Fruit fly (Drosophila melanogaster) whole organism, pupa: Measurements from ENCODE around the gene CG4998.

Experiments
- CG10348 ChIP-seq: fragments of 200-800 bp; sonication (Bioruptor generic); IDR thresholded peaks from 2 replicates; pipeline ENCODE4 v1.3.6; 2022; ENCODE audit warnings: missing biosample characterization, missing genetic modification characterization
- CG12605 ChIP-seq: fragments of 200-800 bp; sonication (Bioruptor generic); IDR thresholded peaks from 2 replicates; pipeline ENCODE4 v1.3.6; 2022; ENCODE audit warnings: missing biosample characterization, missing genetic modification characterization
- CG13204 ChIP-seq: fragments of 200-800 bp; sonication (Bioruptor generic); optimal IDR thresholded peaks from 2 replicates; lab custom pipeline; 2018; ENCODE audit warnings: missing biosample characterization, mild to moderate bottlenecking, missing genetic modification characterization, moderate library complexity
- CG14655 ChIP-seq: fragments of 200-800 bp; sonication (Bioruptor generic); optimal IDR thresholded peaks from 3 replicates; lab custom pipeline; 2017; ENCODE audit warnings: mild to moderate bottlenecking, missing biosample characterization, missing genetic modification reagents, missing genetic modification characterization
- CG15710 ChIP-seq: fragments of 200-800 bp; sonication (Bioruptor generic); optimal IDR thresholded peaks from 2 replicates; lab custom pipeline; 2018; ENCODE audit warnings: missing biosample characterization, mild to moderate bottlenecking, missing genetic modification characterization, moderate library complexity
- CG17806 ChIP-seq: fragments of 200-800 bp; sonication (Bioruptor generic); optimal IDR thresholded peaks from 2 replicates; lab custom pipeline; 2018; ENCODE audit warnings: missing biosample characterization, mild to moderate bottlenecking, missing genetic modification characterization, moderate library complexity
- CG32121 ChIP-seq: fragments of 200-800 bp; sonication (Bioruptor generic); IDR thresholded peaks from 2 replicates; pipeline ENCODE4 v1.3.6; 2022; ENCODE audit warnings: missing biosample characterization, missing genetic modification characterization
- CG34367 ChIP-seq: fragments of 200-800 bp; sonication (Bioruptor generic); optimal IDR thresholded peaks from 2 replicates; lab custom pipeline; 2018; ENCODE audit warnings: missing biosample characterization, mild to moderate bottlenecking, missing genetic modification characterization
- CG4496 ChIP-seq: fragments of 200-800 bp; sonication (Bioruptor generic); IDR thresholded peaks from 3 replicates; pipeline ENCODE4 v1.3.6; 2022; ENCODE audit warnings: missing biosample characterization, missing genetic modification characterization
- CG8159 ChIP-seq: fragments of 200-800 bp; sonication (Bioruptor generic); optimal IDR thresholded peaks from 3 replicates; lab custom pipeline; 2018; ENCODE audit warnings: missing biosample characterization, mild to moderate bottlenecking, missing genetic modification characterization, moderate library complexity
- CG8301 ChIP-seq: fragments of 200-800 bp; sonication (Bioruptor generic); optimal IDR thresholded peaks from 2 replicates; lab custom pipeline; 2018; ENCODE audit warnings: missing biosample characterization, mild to moderate bottlenecking, missing genetic modification characterization
- CG9948 ChIP-seq: fragments of 200-800 bp; sonication (Bioruptor generic); optimal IDR thresholded peaks from 2 replicates; lab custom pipeline; 2018; ENCODE audit warnings: missing biosample characterization, mild to moderate bottlenecking, missing genetic modification characterization, moderate library complexity
- D1 ChIP-seq: fragments of 200-800 bp; sonication (Bioruptor generic); optimal IDR thresholded peaks from 2 replicates; lab custom pipeline; 2018; ENCODE audit warnings: missing biosample characterization, mild to moderate bottlenecking, missing genetic modification characterization, moderate library complexity
- EcR ChIP-seq: fragments of 200-800 bp; sonication (Bioruptor generic); optimal IDR thresholded peaks from 3 replicates; lab custom pipeline; 2019; ENCODE audit warnings: missing biosample characterization, missing genetic modification characterization, mild to moderate bottlenecking, moderate library complexity, missing genetic modification reagents
- Ets98B ChIP-seq: fragments of 200-800 bp; sonication (Bioruptor generic); IDR thresholded peaks from 2 replicates; pipeline ENCODE4 v1.3.6; 2022; ENCODE audit warnings: missing biosample characterization, missing genetic modification characterization
- Pif1A ChIP-seq: fragments of 200-800 bp; sonication (Bioruptor generic); optimal IDR thresholded peaks from 3 replicates; lab custom pipeline; 2016; ENCODE audit warnings: missing biosample characterization, missing genetic modification characterization
- Pif1B ChIP-seq: fragments of 200-800 bp; sonication (Bioruptor generic); optimal IDR thresholded peaks from 3 replicates; lab custom pipeline; 2016; ENCODE audit warnings: missing biosample characterization, missing genetic modification characterization
- Snoo ChIP-seq: fragments of 200-800 bp; sonication (Bioruptor generic); optimal IDR thresholded peaks from 3 replicates; lab custom pipeline; 2017; ENCODE audit warnings: missing biosample characterization, mild to moderate bottlenecking, missing genetic modification characterization, inconsistent platforms
- fd96Ca ChIP-seq: fragments of 200-800 bp; sonication (Bioruptor generic); IDR thresholded peaks from 3 replicates; pipeline ENCODE4 v1.3.6; 2022; ENCODE audit warnings: missing biosample characterization, missing genetic modification characterization
- gl ChIP-seq: fragments of 200-800 bp; sonication (Bioruptor generic); optimal IDR thresholded peaks from 2 replicates; lab custom pipeline; 2018; ENCODE audit warnings: missing biosample characterization, mild to moderate bottlenecking, missing genetic modification characterization
- rn ChIP-seq: fragments of 200-800 bp; sonication (Bioruptor generic); IDR thresholded peaks from 2 replicates; pipeline ENCODE4 v1.3.6; 2022; ENCODE audit warnings: missing biosample characterization, missing genetic modification characterization

Gene CG4998

dm6 chr3L:16338703-16339102 is at the start of gene CG4998:
Gene CG4998, plus strand, starts transcription at chr3L:16339003.
- no peak for TF ChIP-seq Pif1A (GFP tag; lab: Kevin White, UChicago)
- no peak for TF ChIP-seq CG8159 (tag; lab: Kevin White, UChicago)
- TF ChIP-seq CG17806 (tag; lab: Kevin White, UChicago): no peak
- no peak for TF ChIP-seq CG4496
- TF ChIP-seq Snoo (tag; lab: Kevin White, UChicago): no peak
- TF ChIP-seq gl (tag; lab: Kevin White, UChicago): no peak
- TF ChIP-seq fd96Ca (GFP tag; lab: Robert Waterston, UW): no peak
- no peak for TF ChIP-seq CG9948
- no peak for TF ChIP-seq Pif1B (GFP tag; lab: Kevin White, UChicago)
- no peak for TF ChIP-seq rn (GFP tag; lab: Robert Waterston, UW)
- no peak for TF ChIP-seq CG10348 (GFP tag; lab: Robert Waterston, UW)
- no peak for TF ChIP-seq CG32121 (GFP tag; lab: Robert Waterston, UW)

dm6 chr3L:16289067-16289466 is 49.7 kb upstream of the CG4998 start:
- TF ChIP-seq CG17806 (tag; lab: Kevin White, UChicago) (peak; percentile 22), CG10348 (GFP tag; lab: Robert Waterston, UW) (no peak), rn (GFP tag; lab: Robert Waterston, UW) (no peak), CG4496 (no peak), CG13204 (no peak), CG34367 (peak; percentile 3), gl (tag; lab: Kevin White, UChicago) (no peak), Pif1B (GFP tag; lab: Kevin White, UChicago) (no peak), fd96Ca (GFP tag; lab: Robert Waterston, UW) (no peak), CG9948 (peak; percentile 32), CG12605 (GFP tag; lab: Robert Waterston, UW) (no peak), Ets98B (GFP tag; lab: Robert Waterston, UW) (no peak), Snoo (tag; lab: Kevin White, UChicago) (no peak), EcR (GFP tag; lab: Kevin White, UChicago) (no peak), Pif1A (GFP tag; lab: Kevin White, UChicago) (peak; percentile 25), CG15710 (tag; lab: Kevin White, UChicago) (peak; percentile 5), CG8301 (tag; lab: Kevin White, UChicago) (no peak), D1 (tag; lab: Kevin White, UChicago) (no peak), CG8159 (tag; lab: Kevin White, UChicago) (peak; percentile 10), CG32121 (GFP tag; lab: Robert Waterston, UW) (no peak), CG14655 (GFP tag; lab: Kevin White, UChicago) (peak; percentile 52)

- TF ChIP-seq Ets98B (GFP tag; lab: Robert Waterston, UW) (no peak), CG8159 (tag; lab: Kevin White, UChicago) (no peak), Pif1B (GFP tag; lab: Kevin White, UChicago) (no peak), Snoo (tag; lab: Kevin White, UChicago) (no peak), fd96Ca (GFP tag; lab: Robert Waterston, UW) (no peak), CG9948 (no peak), CG13204 (no peak), CG17806 (tag; lab: Kevin White, UChicago) (no peak), rn (GFP tag; lab: Robert Waterston, UW) (no peak), D1 (tag; lab: Kevin White, UChicago) (no peak)
Observed at dm6 chr3L:16290850-16291249, 48.0 kb upstream of the CG4998 start, which contains the start of gene CG13045. Gene CG13045, minus strand, starts transcription at chr3L:16290950.

dm6 chr3L:16291678-16292077 is 47.1 kb upstream of the CG4998 start:
- TF ChIP-seq CG14655 (GFP tag; lab: Kevin White, UChicago) (no peak), Snoo (tag; lab: Kevin White, UChicago) (no peak), CG17806 (tag; lab: Kevin White, UChicago) (no peak), fd96Ca (GFP tag; lab: Robert Waterston, UW) (peak; percentile 19; the same call in 1 of the 3 replicates), Pif1A (GFP tag; lab: Kevin White, UChicago) (no peak), CG13204 (no peak), gl (tag; lab: Kevin White, UChicago) (no peak), Pif1B (GFP tag; lab: Kevin White, UChicago) (no peak), CG8301 (tag; lab: Kevin White, UChicago) (no peak), CG4496 (peak; percentile 13; the same call in 1 of the 3 replicates), CG10348 (GFP tag; lab: Robert Waterston, UW) (no peak), CG12605 (GFP tag; lab: Robert Waterston, UW) (no peak), rn (GFP tag; lab: Robert Waterston, UW) (no peak), CG32121 (GFP tag; lab: Robert Waterston, UW) (no peak), Ets98B (GFP tag; lab: Robert Waterston, UW) (peak; percentile 48), CG15710 (tag; lab: Kevin White, UChicago) (no peak)

- TF ChIP-seq CG10348 (GFP tag; lab: Robert Waterston, UW) (no peak), Pif1A (GFP tag; lab: Kevin White, UChicago) (no peak), Ets98B (GFP tag; lab: Robert Waterston, UW) (no peak), CG4496 (no peak), CG34367 (no peak), D1 (tag; lab: Kevin White, UChicago) (no peak), CG8159 (tag; lab: Kevin White, UChicago) (no peak), CG17806 (tag; lab: Kevin White, UChicago) (no peak), CG8301 (tag; lab: Kevin White, UChicago) (no peak), CG9948 (no peak), CG32121 (GFP tag; lab: Robert Waterston, UW) (no peak), CG15710 (tag; lab: Kevin White, UChicago) (no peak), CG13204 (no peak), Snoo (tag; lab: Kevin White, UChicago) (no peak), EcR (GFP tag; lab: Kevin White, UChicago) (no peak)
- TF ChIP-seq, all 21 proteins: peak for 0
Observed at dm6 chr3L:16295447-16295846, 43.4 kb upstream of the CG4998 start, which contains the start of gene CG4962. Gene CG4962, minus strand, starts transcription at chr3L:16295547.
